Fruit fly (Drosophila melanogaster): ENCODE data around the gene CG3610.

Gene CG3610

DNA sequence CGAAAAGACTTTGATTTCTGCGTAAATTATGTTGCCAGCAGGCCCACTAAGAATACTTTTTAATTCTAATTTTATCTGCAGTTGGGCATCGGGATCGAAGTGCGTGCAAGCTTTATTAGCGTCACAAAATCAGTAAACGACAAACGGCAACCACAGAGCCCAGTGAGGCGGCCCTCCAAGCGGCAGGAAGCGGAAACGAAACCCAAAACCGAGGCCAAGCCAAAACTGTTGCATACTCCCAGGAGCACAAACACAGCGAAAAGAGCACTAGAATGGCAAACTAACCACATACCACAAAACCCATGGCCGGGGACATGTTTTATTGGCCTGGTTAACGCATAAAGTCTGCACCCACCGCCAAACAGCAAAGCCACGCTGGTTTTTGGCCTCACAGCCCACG, 12.6 kb upstream of the CG3610 start:
- no peak for TF ChIP-seq jim (GFP tag; optimal IDR thresholded peaks at IDR 0.05)
- TF ChIP-seq Hr78 (GFP tag; optimal IDR thresholded peaks at IDR 0.05): no peak
- TF ChIP-seq Myc (optimal IDR thresholded peaks at IDR 0.05): no peak
- no peak for TF ChIP-seq ey (GFP tag; optimal IDR thresholded peaks at IDR 0.05)
- TF ChIP-seq HLH106 (tag; optimal IDR thresholded peaks at IDR 0.05): no peak
- no peak for TF ChIP-seq CG32264 (GFP tag; optimal IDR thresholded peaks at IDR 0.05)
- TF ChIP-seq Mio (GFP tag; optimal IDR thresholded peaks at IDR 0.05): no peak
- TF ChIP-seq Jra (GFP tag; optimal IDR thresholded peaks at IDR 0.05): no peak
- TF ChIP-seq OdsH (GFP tag; optimal IDR thresholded peaks at IDR 0.05): no peak
- no peak for TF ChIP-seq CG9705 (GFP tag; optimal IDR thresholded peaks at IDR 0.05)
- no peak for TF ChIP-seq Rel (GFP tag; optimal IDR thresholded peaks at IDR 0.05)
- TF ChIP-seq Rel (tag; optimal IDR thresholded peaks at IDR 0.05): no peak
- no peak for TF ChIP-seq usp (GFP tag; optimal IDR thresholded peaks at IDR 0.05)
- no peak for TF ChIP-seq woc (GFP tag; optimal IDR thresholded peaks at IDR 0.05)

dm6 chr3R:14846924-14847599, 2.2 kb downstream of the CG3610 start:
- TF ChIP-seq foxo (GFP tag; optimal IDR thresholded peaks at IDR 0.05): peak in 1 of 2 experiments; percentile 52
- TF ChIP-seq rgr (GFP tag; optimal IDR thresholded peaks at IDR 0.05): peak; percentile 22
- no peak for TF ChIP-seq Hnf4 (GFP tag; optimal IDR thresholded peaks at IDR 0.05)
- no peak for TF ChIP-seq CG9705 (GFP tag; optimal IDR thresholded peaks at IDR 0.05)
- TF ChIP-seq lola (GFP tag; optimal IDR thresholded peaks at IDR 0.05): no peak
- TF ChIP-seq woc (GFP tag; optimal IDR thresholded peaks at IDR 0.05): no peak
- TF ChIP-seq Dif (GFP tag; optimal IDR thresholded peaks at IDR 0.05; ENCODE audit: partially characterized antibody): no peak
- no peak for TF ChIP-seq CrebA (GFP tag; optimal IDR thresholded peaks at IDR 0.05; ENCODE audit: borderline replicate concordance)
- no peak for TF ChIP-seq Sp1 (GFP tag; optimal IDR thresholded peaks at IDR 0.05)
- no peak for TF ChIP-seq pan (optimal IDR thresholded peaks at IDR 0.05)
- TF ChIP-seq fru (GFP tag; optimal IDR thresholded peaks at IDR 0.05): peak; percentile 50
- no peak for TF ChIP-seq dmrt93B (GFP tag; optimal IDR thresholded peaks at IDR 0.05)

DNA sequence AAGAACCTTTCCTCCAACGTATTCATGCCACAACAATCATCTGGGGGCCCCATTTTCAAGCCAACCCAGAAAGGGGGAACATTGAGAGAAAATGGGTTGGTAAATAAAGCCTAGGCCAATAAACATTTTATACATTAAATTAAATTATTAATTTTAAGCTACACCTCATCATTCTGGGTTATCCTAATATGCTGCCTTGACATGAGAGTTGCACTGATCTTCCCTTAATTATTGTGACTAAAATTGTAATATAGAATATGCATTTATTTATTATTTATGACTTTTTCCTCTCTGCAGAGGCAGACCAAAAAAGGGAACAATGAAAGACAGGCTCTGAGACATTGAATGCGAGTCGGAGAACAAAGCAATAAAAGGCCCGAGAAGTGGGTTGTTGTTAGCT, 3.0 kb downstream of the CG3610 start:
- TF ChIP-seq brk (GFP tag; optimal IDR thresholded peaks at IDR 0.05) (no peak), Rel (GFP tag; optimal IDR thresholded peaks at IDR 0.05) (no peak), Rel (tag; optimal IDR thresholded peaks at IDR 0.05) (no peak), Abd-B (GFP tag; optimal IDR thresholded peaks at IDR 0.05) (no peak)

DNA sequence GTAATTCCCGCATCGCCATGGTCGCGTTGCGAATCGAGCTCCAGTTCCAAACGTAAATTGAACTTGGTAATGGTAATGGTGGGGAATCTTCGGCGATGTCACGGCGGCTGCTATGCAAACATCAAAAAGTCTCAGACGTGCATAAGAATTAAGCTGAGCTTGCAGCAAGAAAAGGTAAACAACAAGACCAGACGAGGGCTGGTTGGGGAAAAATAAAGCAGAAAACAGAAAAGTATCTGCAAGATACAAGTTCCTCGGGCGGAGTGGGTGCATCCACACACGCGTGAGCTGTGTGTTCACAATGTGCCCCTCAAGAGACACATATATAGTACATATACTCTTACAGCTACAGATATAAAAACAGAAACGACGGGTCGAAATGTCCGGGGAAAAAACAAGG, 7.8 kb downstream of the CG3610 start:
- TF ChIP-seq dl (GFP tag; optimal IDR thresholded peaks at IDR 0.05; ENCODE audit: insufficient read depth in 1 of 2, partially characterized antibody in 2 of 2) (peak in 1 of 2 experiments; percentile 8), Rel (GFP tag; optimal IDR thresholded peaks at IDR 0.05) (no peak), Rel (tag; optimal IDR thresholded peaks at IDR 0.05) (no peak)

dm6 chr3R:14853767-14854191, 8.9 kb downstream of the CG3610 start:
- TF ChIP-seq ey (GFP tag; optimal IDR thresholded peaks at IDR 0.05): peak; percentile 17
- no peak for TF ChIP-seq GATAd (GFP tag; optimal IDR thresholded peaks at IDR 0.05)
- TF ChIP-seq jim (GFP tag; optimal IDR thresholded peaks at IDR 0.05): peak; percentile 38
- no peak for TF ChIP-seq Dfd (GFP tag; optimal IDR thresholded peaks at IDR 0.05)
- TF ChIP-seq psq (GFP tag; optimal IDR thresholded peaks at IDR 0.05): peak; percentile 50
- peak; percentile 69 for TF ChIP-seq OdsH (GFP tag; optimal IDR thresholded peaks at IDR 0.05)
- no peak for TF ChIP-seq Mio (GFP tag; optimal IDR thresholded peaks at IDR 0.05)
- TF ChIP-seq foxo (GFP tag; optimal IDR thresholded peaks at IDR 0.05): peak in 1 of 2 experiments; percentile 49
- peak; percentile 21 for TF ChIP-seq CG9705 (GFP tag; optimal IDR thresholded peaks at IDR 0.05)
- TF ChIP-seq Dif (GFP tag; optimal IDR thresholded peaks at IDR 0.05; ENCODE audit: partially characterized antibody): peak; percentile 41
- TF ChIP-seq dmrt93B (GFP tag; optimal IDR thresholded peaks at IDR 0.05): no peak
- TF ChIP-seq h (GFP tag; optimal IDR thresholded peaks at IDR 0.05): peak; percentile 74
- TF ChIP-seq Myc (optimal IDR thresholded peaks at IDR 0.05): no peak
- no peak for TF ChIP-seq lola (GFP tag; optimal IDR thresholded peaks at IDR 0.05)
- TF ChIP-seq tai (GFP tag; optimal IDR thresholded peaks at IDR 0.05): no peak
- peak; percentile 21 for TF ChIP-seq HLH106 (tag; optimal IDR thresholded peaks at IDR 0.05)
- no peak for TF ChIP-seq CG32264 (GFP tag; optimal IDR thresholded peaks at IDR 0.05)
- peak; percentile 87 for TF ChIP-seq Vsx2 (GFP tag; optimal IDR thresholded peaks at IDR 0.05; ENCODE audit: partially characterized antibody)
- TF ChIP-seq sv (GFP tag; optimal IDR thresholded peaks at IDR 0.05): no peak
- peak; percentile 9 for TF ChIP-seq woc (GFP tag; optimal IDR thresholded peaks at IDR 0.05)
- TF ChIP-seq usp (GFP tag; optimal IDR thresholded peaks at IDR 0.05): no peak
- TF ChIP-seq Hnf4 (GFP tag; optimal IDR thresholded peaks at IDR 0.05): peak; percentile 56
- peak; percentile 60 for TF ChIP-seq Sp1 (GFP tag; optimal IDR thresholded peaks at IDR 0.05)
- TF ChIP-seq dsf (GFP tag; optimal IDR thresholded peaks at IDR 0.05; ENCODE audit: borderline replicate concordance): no peak
- no peak for TF ChIP-seq N (GFP tag; optimal IDR thresholded peaks at IDR 0.05)
- TF ChIP-seq rgr (GFP tag; optimal IDR thresholded peaks at IDR 0.05): peak; percentile 68
- TF ChIP-seq brk (GFP tag; optimal IDR thresholded peaks at IDR 0.05): peak; percentile 80
- TF ChIP-seq Rel (GFP tag; optimal IDR thresholded peaks at IDR 0.05): peak; percentile 29
- TF ChIP-seq Rel (tag; optimal IDR thresholded peaks at IDR 0.05): peak; percentile 45
- peak; percentile 25 for TF ChIP-seq CrebA (GFP tag; optimal IDR thresholded peaks at IDR 0.05; ENCODE audit: borderline replicate concordance)
- peak; percentile 82 for TF ChIP-seq Hr83 (GFP tag; optimal IDR thresholded peaks at IDR 0.05; ENCODE audit: poor library complexity, severe bottlenecking)
- TF ChIP-seq Abd-B (GFP tag; optimal IDR thresholded peaks at IDR 0.05): no peak
- TF ChIP-seq br (GFP tag; optimal IDR thresholded peaks at IDR 0.05): peak; percentile 73
- TF ChIP-seq pan (optimal IDR thresholded peaks at IDR 0.05): no peak

All from whole organism, wandering third instar larva.